Worm (Caenorhabditis elegans): ENCODE results near the gene pyt-1.

Gene pyt-1

DNA sequence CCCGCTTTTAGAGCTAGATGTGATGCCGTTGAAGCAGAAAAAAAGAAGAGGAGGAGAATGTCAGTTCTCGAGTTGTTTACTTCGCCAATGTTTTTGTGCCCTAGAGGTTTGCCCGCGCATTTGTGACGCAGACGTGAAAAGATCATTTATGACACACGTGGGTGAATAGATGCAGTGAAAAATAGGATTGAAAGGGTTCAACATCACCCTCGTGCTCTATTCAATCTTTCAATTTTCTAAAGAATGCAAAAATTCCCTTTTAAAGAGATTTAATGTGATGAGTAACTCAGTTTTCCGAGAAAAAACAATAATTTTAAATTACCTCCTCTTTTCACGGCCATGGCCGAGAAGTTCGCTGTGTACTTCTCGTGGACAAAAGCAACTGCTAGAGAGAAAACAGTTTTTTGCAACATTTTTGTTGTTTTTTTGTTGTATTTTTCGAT lies 17.3 kb upstream of the pyt-1 start:
- TF ChIP-seq sea-1 (GFP tag; conservative IDR thresholded peaks at IDR 0.05) (no peak), hmbx-1 (tag; optimal IDR thresholded peaks at IDR 0.05) (no peak), B0310.2 (tag; optimal IDR thresholded peaks at IDR 0.05) (no peak), tbx-37 (GFP tag; conservative IDR thresholded peaks at IDR 0.05) (no peak), tra-4 (tag; optimal IDR thresholded peaks at IDR 0.05) (no peak), pes-1 (GFP tag; IDR thresholded peaks at IDR 0.05) (no peak), ceh-36 (tag; optimal IDR thresholded peaks at IDR 0.05) (no peak), hmg-4 (GFP tag; optimal IDR thresholded peaks at IDR 0.05) (no peak), scrt-1 (GFP tag; IDR thresholded peaks at IDR 0.05) (no peak), flt-1 (GFP tag; IDR thresholded peaks at IDR 0.05) (no peak), ceh-13 (GFP tag; optimal IDR thresholded peaks at IDR 0.05) (no peak), ama-1 (optimal IDR thresholded peaks at IDR 0.05) (no peak), ets-7 (tag; optimal IDR thresholded peaks at IDR 0.05) (no peak), hnd-1 (tag; optimal IDR thresholded peaks at IDR 0.05) (no peak), aly-1 (tag; optimal IDR thresholded peaks at IDR 0.05) (no peak), tbx-11 (GFP tag; IDR thresholded peaks at IDR 0.05) (no peak), F13C5.2 (tag; optimal IDR thresholded peaks at IDR 0.05) (no peak)

DNA sequence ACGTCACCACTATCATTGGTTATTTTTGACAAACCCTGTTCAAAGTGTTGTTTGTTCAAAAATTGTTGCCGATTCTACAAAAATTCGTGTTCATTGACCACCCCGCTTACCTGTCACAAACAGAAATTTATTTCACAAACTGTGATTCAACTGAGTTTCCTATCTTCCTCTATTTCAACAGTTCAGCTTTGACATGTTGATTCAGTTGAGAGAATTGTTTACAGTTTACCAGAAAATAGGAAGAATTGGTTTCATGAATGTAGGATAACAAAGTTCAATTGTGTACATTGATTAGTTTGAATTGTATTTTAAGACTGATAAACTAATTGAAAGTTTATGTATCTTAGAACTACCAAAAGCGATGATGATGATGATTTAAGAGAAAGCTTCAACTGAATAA lies 16.5 kb upstream of the pyt-1 start:
- no peak for TF ChIP-seq F13C5.2 (tag; optimal IDR thresholded peaks at IDR 0.05)
- TF ChIP-seq tra-4 (tag; optimal IDR thresholded peaks at IDR 0.05): no peak
- TF ChIP-seq flt-1 (GFP tag; IDR thresholded peaks at IDR 0.05): no peak
- no peak for TF ChIP-seq pes-1 (GFP tag; IDR thresholded peaks at IDR 0.05)
- TF ChIP-seq ama-1 (optimal IDR thresholded peaks at IDR 0.05): no peak
- TF ChIP-seq aly-1 (tag; optimal IDR thresholded peaks at IDR 0.05): no peak
- no peak for TF ChIP-seq ceh-13 (GFP tag; optimal IDR thresholded peaks at IDR 0.05)
- TF ChIP-seq ceh-36 (tag; optimal IDR thresholded peaks at IDR 0.05): no peak
- TF ChIP-seq B0310.2 (tag; optimal IDR thresholded peaks at IDR 0.05): no peak
- no peak for TF ChIP-seq scrt-1 (GFP tag; IDR thresholded peaks at IDR 0.05)
- TF ChIP-seq hmbx-1 (tag; optimal IDR thresholded peaks at IDR 0.05): no peak
- no peak for TF ChIP-seq sea-1 (GFP tag; conservative IDR thresholded peaks at IDR 0.05)
- no peak for TF ChIP-seq hnd-1 (tag; optimal IDR thresholded peaks at IDR 0.05)

DNA sequence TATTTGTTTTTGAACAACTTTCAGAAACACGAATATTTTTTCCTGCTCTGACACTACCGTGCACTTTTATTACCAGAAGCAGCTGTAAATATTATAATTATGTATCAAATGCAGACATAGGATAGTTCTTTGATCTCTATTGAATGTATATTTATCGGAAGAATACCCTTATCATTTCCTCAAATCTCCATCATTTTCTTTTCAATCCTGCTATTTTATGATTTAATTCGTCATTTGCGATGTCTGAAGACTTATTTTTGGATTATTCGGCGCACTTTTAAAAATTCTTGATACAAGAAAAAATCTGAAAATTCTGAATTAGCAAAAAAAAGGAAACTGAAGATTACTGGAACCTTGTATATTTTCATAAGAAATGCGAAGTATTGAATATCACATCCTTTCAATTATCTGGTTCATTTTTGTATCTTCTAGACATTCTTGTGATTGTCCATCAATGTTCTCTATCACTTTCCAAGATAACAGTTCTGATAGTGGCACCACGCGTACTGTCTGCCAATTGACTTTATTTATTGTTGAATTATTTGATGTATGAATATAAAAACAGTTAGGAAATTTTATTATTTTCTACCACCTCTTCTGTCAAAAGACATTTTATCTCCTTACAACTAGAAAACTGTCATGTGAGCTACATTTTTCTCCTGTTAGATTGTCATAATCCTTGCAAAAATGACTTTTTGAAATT lies 15.0 kb upstream of the pyt-1 start:
- TF ChIP-seq ets-7 (tag; optimal IDR thresholded peaks at IDR 0.05): no peak
- no peak for TF ChIP-seq ceh-36 (tag; optimal IDR thresholded peaks at IDR 0.05)
- no peak for TF ChIP-seq ceh-13 (GFP tag; optimal IDR thresholded peaks at IDR 0.05)
- TF ChIP-seq hnd-1 (tag; optimal IDR thresholded peaks at IDR 0.05): no peak
- TF ChIP-seq B0310.2 (tag; optimal IDR thresholded peaks at IDR 0.05): no peak
- no peak for TF ChIP-seq scrt-1 (GFP tag; IDR thresholded peaks at IDR 0.05)
- no peak for TF ChIP-seq pes-1 (GFP tag; IDR thresholded peaks at IDR 0.05)
- no peak for TF ChIP-seq tbx-11 (GFP tag; IDR thresholded peaks at IDR 0.05)
- TF ChIP-seq F13C5.2 (tag; optimal IDR thresholded peaks at IDR 0.05): no peak
- TF ChIP-seq tra-4 (tag; optimal IDR thresholded peaks at IDR 0.05): no peak
- no peak for TF ChIP-seq tbx-37 (GFP tag; conservative IDR thresholded peaks at IDR 0.05)

DNA sequence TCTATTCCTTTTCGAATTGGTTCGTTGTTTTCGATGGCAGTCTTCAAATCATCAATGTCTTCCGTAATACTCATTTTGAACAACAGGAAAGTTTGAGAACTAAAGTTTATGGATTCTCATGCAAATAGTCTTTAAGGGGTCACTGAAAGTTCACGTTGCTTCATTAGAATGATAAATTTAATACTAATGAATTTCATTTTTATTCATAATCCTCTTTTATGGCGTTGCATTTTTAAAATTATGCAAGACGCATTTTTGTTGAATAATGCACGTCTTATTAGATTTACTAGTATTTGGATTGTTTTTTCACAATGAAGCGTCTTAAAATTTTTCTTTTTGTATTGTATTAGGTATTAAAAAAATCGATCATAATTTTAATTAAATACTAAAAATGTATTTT lies 14.0 kb upstream of the pyt-1 start, which contains the start of gene C12D8.9:
TSS of gene C12D8.9 (minus strand) at position 101 of the 400 bp plus-strand sequence.
- no peak for TF ChIP-seq pes-1 (GFP tag; IDR thresholded peaks at IDR 0.05)
- TF ChIP-seq hmbx-1 (tag; optimal IDR thresholded peaks at IDR 0.05): no peak
- TF ChIP-seq scrt-1 (GFP tag; IDR thresholded peaks at IDR 0.05): no peak
- no peak for TF ChIP-seq tra-4 (tag; optimal IDR thresholded peaks at IDR 0.05)
- no peak for TF ChIP-seq F13C5.2 (tag; optimal IDR thresholded peaks at IDR 0.05)
- TF ChIP-seq B0310.2 (tag; optimal IDR thresholded peaks at IDR 0.05): no peak
- no peak for TF ChIP-seq sea-1 (GFP tag; conservative IDR thresholded peaks at IDR 0.05)
- no peak for TF ChIP-seq hnd-1 (tag; optimal IDR thresholded peaks at IDR 0.05)
- no peak for TF ChIP-seq ceh-13 (GFP tag; optimal IDR thresholded peaks at IDR 0.05)
- TF ChIP-seq aly-1 (tag; optimal IDR thresholded peaks at IDR 0.05): no peak

DNA sequence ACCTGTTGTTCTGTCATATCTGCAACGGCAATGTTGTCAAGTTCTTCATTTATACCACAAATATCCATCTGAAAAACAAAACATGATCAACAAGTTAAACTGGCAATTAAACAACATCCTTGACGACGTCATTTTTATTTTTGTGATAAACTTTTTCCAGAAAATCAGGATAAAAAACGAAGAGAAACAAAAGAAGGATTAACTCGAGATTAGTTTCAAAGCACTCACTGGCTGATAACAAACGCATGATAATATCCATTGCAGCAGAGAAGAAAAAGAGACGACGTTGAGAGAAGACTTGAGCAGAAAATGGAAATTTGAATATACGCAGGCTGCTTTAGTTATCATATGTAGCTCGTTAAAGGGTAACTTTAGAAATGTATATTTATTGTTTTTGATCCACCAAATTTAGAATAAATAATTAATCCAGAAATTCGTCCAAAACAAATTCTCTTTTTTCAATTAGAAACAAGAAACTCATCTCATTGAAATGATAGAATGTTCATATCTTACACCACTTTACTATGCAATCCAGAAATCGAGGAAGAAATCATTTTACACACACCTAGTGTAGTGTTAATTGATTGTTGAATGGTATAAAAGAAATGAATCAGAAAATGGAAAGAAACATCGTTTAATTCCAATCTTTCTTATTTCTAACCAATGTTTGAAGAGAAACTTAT lies 12.1 kb upstream of the pyt-1 start, which contains the start of the genes C12D8.21 and col-148:
TSS of gene C12D8.21 (minus strand) at position 68 of the 683 bp plus-strand sequence.
TSS of gene col-148 (plus strand) at position 633 of the 683 bp plus-strand sequence.
- TF ChIP-seq hmbx-1 (tag; optimal IDR thresholded peaks at IDR 0.05): no peak
- TF ChIP-seq ceh-13 (GFP tag; optimal IDR thresholded peaks at IDR 0.05): no peak
- no peak for TF ChIP-seq F13C5.2 (tag; optimal IDR thresholded peaks at IDR 0.05)
- no peak for TF ChIP-seq B0310.2 (tag; optimal IDR thresholded peaks at IDR 0.05)
- TF ChIP-seq scrt-1 (GFP tag; IDR thresholded peaks at IDR 0.05): no peak
- TF ChIP-seq ceh-36 (tag; optimal IDR thresholded peaks at IDR 0.05): no peak
- TF ChIP-seq tbx-11 (GFP tag; IDR thresholded peaks at IDR 0.05): no peak
- no peak for TF ChIP-seq pes-1 (GFP tag; IDR thresholded peaks at IDR 0.05)
- TF ChIP-seq hmg-4 (GFP tag; optimal IDR thresholded peaks at IDR 0.05): no peak

DNA sequence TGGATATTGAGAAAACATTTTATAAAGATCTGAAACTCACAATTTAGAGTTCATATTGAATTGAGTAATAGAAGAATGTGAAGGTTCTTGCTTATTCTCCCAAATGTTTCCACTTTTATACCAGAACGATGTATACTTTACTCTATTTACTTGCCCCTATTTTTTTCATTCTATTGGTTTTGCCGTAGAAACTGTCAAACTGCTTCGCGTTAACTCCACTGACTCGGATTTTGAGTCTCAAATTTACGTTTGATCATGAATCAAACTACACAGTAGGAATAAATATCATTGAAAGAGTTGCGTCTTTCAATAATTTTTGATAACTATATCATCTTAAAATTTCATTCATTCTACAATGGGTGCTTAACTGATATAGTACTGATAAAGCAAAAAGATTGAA lies 10.7 kb upstream of the pyt-1 start, which contains the start of gene fipr-8:
TSS of gene fipr-8 (minus strand) at position 101 of the 400 bp plus-strand sequence.
- TF ChIP-seq sea-1 (GFP tag; conservative IDR thresholded peaks at IDR 0.05) (no peak), tbx-11 (GFP tag; IDR thresholded peaks at IDR 0.05) (no peak), ets-7 (tag; optimal IDR thresholded peaks at IDR 0.05) (no peak), pes-1 (GFP tag; IDR thresholded peaks at IDR 0.05) (no peak), scrt-1 (GFP tag; IDR thresholded peaks at IDR 0.05) (no peak), hmg-4 (GFP tag; optimal IDR thresholded peaks at IDR 0.05) (no peak), ceh-13 (GFP tag; optimal IDR thresholded peaks at IDR 0.05) (no peak)

DNA sequence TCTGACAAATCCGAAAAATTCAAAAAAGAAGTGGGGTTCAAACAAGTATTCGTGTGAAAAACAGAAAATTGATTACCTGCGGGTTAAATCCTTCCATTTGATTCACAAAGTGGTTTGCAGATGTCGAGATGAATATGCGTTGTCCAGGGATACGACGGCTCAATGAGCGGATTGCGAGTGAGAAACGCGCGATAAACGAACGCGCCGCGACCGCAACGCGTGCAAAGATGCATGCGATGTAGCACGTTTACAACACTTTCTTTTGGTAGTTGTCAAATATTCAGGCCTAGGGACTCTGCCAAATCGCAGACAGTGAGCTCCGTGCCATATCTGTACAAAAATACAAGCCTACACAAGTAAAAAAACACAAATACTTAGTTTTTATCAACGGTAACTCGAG lies 9.5 kb upstream of the pyt-1 start, which contains the start of gene fubl-1:
TSS of gene fubl-1 (minus strand) at position 202 of the 400 bp plus-strand sequence.
- no peak for TF ChIP-seq tbx-37 (GFP tag; conservative IDR thresholded peaks at IDR 0.05)
- peak; percentile 37 for TF ChIP-seq hmg-4 (GFP tag; optimal IDR thresholded peaks at IDR 0.05)

All from whole organism, early embryonic.